Worm (Caenorhabditis elegans): ENCODE results near the gene F01F1.2.

DNA sequence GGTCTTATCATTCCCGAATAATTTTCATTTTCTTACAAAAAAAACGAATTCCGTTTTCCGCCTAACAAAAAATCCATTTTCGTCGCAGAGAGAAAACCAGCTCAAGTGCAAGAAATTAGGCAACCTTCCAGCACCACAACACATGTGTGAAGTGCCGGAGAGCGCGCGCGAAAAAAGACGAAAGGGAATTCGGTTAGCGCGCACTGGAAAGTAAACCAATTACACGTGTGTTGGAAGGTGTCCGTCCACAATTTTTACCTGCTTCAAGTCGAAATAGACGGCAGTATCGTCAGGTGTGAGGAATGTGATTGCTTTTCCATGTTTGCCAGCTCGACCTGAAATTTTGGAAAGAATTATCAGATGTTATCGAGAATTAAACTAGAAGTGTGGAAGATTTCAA is 43.7 kb upstream of the F01F1.2 start:
- TF ChIP-seq him-1 (tag; optimal IDR thresholded peaks at IDR 0.05) (no peak), W03F9.2 (tag; optimal IDR thresholded peaks at IDR 0.05) (no peak), dao-5 (tag; optimal IDR thresholded peaks at IDR 0.05) (no peak)
